Worm (Caenorhabditis elegans): ENCODE results near the gene T03F6.10.

- TF ChIP-seq tbx-8 (GFP tag; optimal IDR thresholded peaks at IDR 0.05) (no peak), snpc-4 (tag; optimal IDR thresholded peaks at IDR 0.05) (no peak), nhr-237 (tag; optimal IDR thresholded peaks at IDR 0.05) (no peak), lin-32 (GFP tag; optimal IDR thresholded peaks at IDR 0.05) (no peak), mep-1 (tag; optimal IDR thresholded peaks at IDR 0.05) (no peak), elt-3 (tag; optimal IDR thresholded peaks at IDR 0.05) (no peak), unc-62 (GFP tag; optimal IDR thresholded peaks at IDR 0.05) (no peak), lin-13 (tag; optimal IDR thresholded peaks at IDR 0.05) (no peak), pha-4 (tag; optimal IDR thresholded peaks at IDR 0.05) (no peak), nhr-12 (tag; optimal IDR thresholded peaks at IDR 0.05) (no peak), lsy-2 (tag; optimal IDR thresholded peaks at IDR 0.05) (no peak), zip-8 (tag; optimal IDR thresholded peaks at IDR 0.05) (no peak), flh-1 (GFP tag; optimal IDR thresholded peaks at IDR 0.05) (no peak)
Observed at ce11 chrIII:13339672-13340071, 38.5 kb downstream of the T03F6.10 start, which contains the start of gene F53A2.3.
